Worm (Caenorhabditis elegans) whole organism, early embryonic: ENCODE data around the gene T02H6.5.

Source experiments
- F13C5.2 ChIP-seq: sonication (generic microtip); optimal IDR thresholded peaks from 2 replicates; lab custom pipeline; 2017; ENCODE audit warnings: mild to moderate bottlenecking, missing genetic modification characterization, inconsistent platforms, missing compliant biosample characterization
- ama-1 ChIP-seq: fragments of 150-350 bp; optimal IDR thresholded peaks from 2 replicates; lab custom pipeline; 2014
- ceh-13 ChIP-seq: fragments of 200-800 bp; sonication (Bioruptor generic); optimal IDR thresholded peaks from 2 replicates; lab custom pipeline; 2018; ENCODE audit warnings: mild to moderate bottlenecking, missing genetic modification characterization, missing compliant biosample characterization
- ceh-36 ChIP-seq: sonication (generic microtip); optimal IDR thresholded peaks from 2 replicates; lab custom pipeline; 2016; ENCODE audit warnings: missing genetic modification characterization, inconsistent platforms, missing compliant biosample characterization
- hmbx-1 ChIP-seq: sonication (generic microtip); optimal IDR thresholded peaks from 2 replicates; lab custom pipeline; 2016; ENCODE audit warnings: mild to moderate bottlenecking, missing genetic modification characterization, missing compliant biosample characterization
- hnd-1 ChIP-seq: sonication (generic microtip); optimal IDR thresholded peaks from 2 replicates; lab custom pipeline; 2016; ENCODE audit warnings: missing genetic modification characterization, missing compliant biosample characterization
- tra-4 ChIP-seq: sonication (generic microtip); optimal IDR thresholded peaks from 2 replicates; lab custom pipeline; 2017; ENCODE audit warnings: missing genetic modification characterization, missing compliant biosample characterization

- TF ChIP-seq ceh-36 (tag; lab: Kevin White, UChicago) = peak; percentile 91
- TF ChIP-seq F13C5.2 (tag; lab: Kevin White, UChicago) = no peak
- no peak for TF ChIP-seq ama-1
- no peak for TF ChIP-seq hnd-1
- no peak for TF ChIP-seq hmbx-1 (tag; lab: Kevin White, UChicago)
- TF ChIP-seq tra-4 (tag; lab: Kevin White, UChicago) = no peak
- TF ChIP-seq ceh-13 (GFP tag; lab: Kevin White, UChicago) = no peak
These were observed 33.6 kb upstream of the T02H6.5 start for ce11 chrII:651324-651723.
